Worm (Caenorhabditis elegans) whole organism, young adult: ENCODE measurements around the gene rcan-1.

Experiments used
- B0035.1 ChIP-seq: sonication (generic microtip); optimal IDR thresholded peaks from 2 replicates; lab custom pipeline; 2016; ENCODE audit warnings: missing genetic modification characterization, mild to moderate bottlenecking, missing compliant biosample characterization, missing genotype, missing genetic modification reagents
- C06A6.2 ChIP-seq: fragments of 200-800 bp; sonication (Bioruptor generic); conservative IDR thresholded peaks from 2 replicates; pipeline ENCODE4 v1.3.6; 2022; ENCODE audit warnings: missing genetic modification characterization, missing compliant biosample characterization
- F23B12.7 ChIP-seq: sonication (generic microtip); optimal IDR thresholded peaks from 2 replicates; lab custom pipeline; 2017; ENCODE audit warnings: missing genetic modification characterization, mild to moderate bottlenecking, missing compliant biosample characterization, antibody characterized with exemption, moderate library complexity; ENCODE audit not compliant: insufficient read depth
- F37B4.10 ChIP-seq: fragments of 200-800 bp; sonication (Bioruptor generic); IDR thresholded peaks from 2 replicates; pipeline ENCODE4 v1.3.6; 2022; ENCODE audit warnings: missing genetic modification characterization, missing compliant biosample characterization
- F39B2.1 ChIP-seq: fragments of 200-800 bp; sonication (Bioruptor generic); IDR thresholded peaks from 2 replicates; pipeline ENCODE4 v1.3.6; 2022; ENCODE audit warnings: missing genetic modification reagents, missing genetic modification characterization, missing compliant biosample characterization
- F52B5.7 ChIP-seq: sonication (generic microtip); optimal IDR thresholded peaks from 2 replicates; lab custom pipeline; 2016; ENCODE audit warnings: mild to moderate bottlenecking, missing genetic modification characterization, missing compliant biosample characterization
- T07F8.4 ChIP-seq: sonication (generic microtip); optimal IDR thresholded peaks from 2 replicates; lab custom pipeline; 2016; ENCODE audit warnings: mild to moderate bottlenecking, missing genetic modification characterization, moderate library complexity, missing compliant biosample characterization
- ZK185.1 ChIP-seq: sonication (generic microtip); optimal IDR thresholded peaks from 2 replicates; lab custom pipeline; 2016; ENCODE audit warnings: mild to moderate bottlenecking, missing genetic modification characterization, missing compliant biosample characterization; ENCODE audit not compliant: poor library complexity, severe bottlenecking
- akir-1 ChIP-seq: fragments of 200-800 bp; sonication (Bioruptor generic); optimal IDR thresholded peaks from 2 replicates; lab custom pipeline; 2018; ENCODE audit warnings: mild to moderate bottlenecking, missing genetic modification characterization, moderate library complexity, missing compliant biosample characterization
- ama-1 ChIP-seq, 3 experiments: fragments of 150-350 bp in 1 of 3; sonication (generic microtip) in 2 of 3; optimal IDR thresholded peaks; 2 replicates each; lab custom pipeline; 2014 to 2018; ENCODE audit warnings: missing biosample characterization in 2 of 3, missing genetic modification characterization in 2 of 3, missing genetic modification reagents in 2 of 3
- aptf-2 ChIP-seq: fragments of 200-800 bp; sonication (Bioruptor generic); conservative IDR thresholded peaks from 2 replicates; pipeline ENCODE4 v1.3.6; 2022; ENCODE audit warnings: missing genetic modification reagents, missing genetic modification characterization, missing compliant biosample characterization
- attf-3 ChIP-seq: fragments of 200-800 bp; sonication (Bioruptor generic); conservative IDR thresholded peaks from 2 replicates; pipeline ENCODE4 v1.3.6; 2022; ENCODE audit warnings: missing genetic modification reagents, missing genetic modification characterization, missing compliant biosample characterization
- cebp-2 ChIP-seq: fragments of 200-800 bp; sonication (Bioruptor generic); IDR thresholded peaks from 2 replicates; pipeline ENCODE4 v1.3.6; 2022; ENCODE audit warnings: missing genetic modification characterization, missing compliant biosample characterization
- ceh-40 ChIP-seq: fragments of 200-800 bp; sonication (Bioruptor generic); IDR thresholded peaks from 2 replicates; pipeline ENCODE4 v1.3.6; 2022; ENCODE audit warnings: missing genetic modification characterization, missing compliant biosample characterization
- ceh-58 ChIP-seq: fragments of 200-800 bp; sonication (Bioruptor generic); IDR thresholded peaks from 2 replicates; pipeline ENCODE4 v1.3.6; 2022; ENCODE audit warnings: missing genetic modification characterization, missing compliant biosample characterization
- ceh-79 ChIP-seq: sonication (generic microtip); optimal IDR thresholded peaks from 2 replicates; lab custom pipeline; 2017; ENCODE audit warnings: mild to moderate bottlenecking, missing genetic modification characterization, missing compliant biosample characterization
- efl-1 ChIP-seq: fragments of 150-350 bp; optimal IDR thresholded peaks from 2 replicates; lab custom pipeline; 2014; ENCODE audit warnings: missing biosample characterization, missing genetic modification reagents, missing genetic modification characterization
- egrh-3 ChIP-seq: fragments of 200-800 bp; sonication (Bioruptor generic); IDR thresholded peaks from 2 replicates; pipeline ENCODE4 v1.3.6; 2022; ENCODE audit warnings: missing genetic modification reagents, missing genetic modification characterization, missing compliant biosample characterization
- ekl-4 ChIP-seq: fragments of 200-800 bp; sonication (Bioruptor generic); IDR thresholded peaks from 2 replicates; pipeline ENCODE4 v1.3.6; 2022; ENCODE audit warnings: missing genetic modification reagents, missing genetic modification characterization, missing compliant biosample characterization
- ets-4 ChIP-seq: fragments of 200-800 bp; sonication (Bioruptor generic); optimal IDR thresholded peaks from 2 replicates; lab custom pipeline; 2018; ENCODE audit warnings: mild to moderate bottlenecking, missing genetic modification characterization, missing compliant biosample characterization
- him-1 ChIP-seq: sonication (generic microtip); optimal IDR thresholded peaks from 2 replicates; lab custom pipeline; 2016; ENCODE audit warnings: missing genotype, missing genetic modification reagents, missing genetic modification characterization, missing compliant biosample characterization
- hmg-1.2 ChIP-seq: fragments of 200-800 bp; sonication (Bioruptor generic); IDR thresholded peaks from 2 replicates; pipeline ENCODE4 v1.3.6; 2022; ENCODE audit warnings: missing genetic modification reagents, missing genetic modification characterization, missing compliant biosample characterization
- hmg-20 ChIP-seq: fragments of 200-800 bp; sonication (Bioruptor generic); IDR thresholded peaks from 2 replicates; pipeline ENCODE4 v1.3.6; 2022; ENCODE audit warnings: missing genetic modification reagents, missing genetic modification characterization, missing compliant biosample characterization
- hsf-1 ChIP-seq: fragments of 200-800 bp; sonication (Bioruptor generic); IDR thresholded peaks from 2 replicates; pipeline ENCODE4 v1.3.6; 2022; ENCODE audit warnings: missing genetic modification reagents, missing genetic modification characterization, missing compliant biosample characterization
- lag-1 ChIP-seq: fragments of 200-800 bp; sonication (Bioruptor generic); IDR thresholded peaks from 2 replicates; pipeline ENCODE4 v1.3.6; 2022; ENCODE audit warnings: missing genetic modification reagents, missing genetic modification characterization, missing compliant biosample characterization
- let-607 ChIP-seq, 2 experiments: fragments of 200-800 bp in 1 of 2; sonication (Bioruptor generic) in 1 of 2; sonication (generic microtip) in 1 of 2; optimal IDR thresholded peaks; 2 replicates each; lab custom pipeline; 2016 to 2018; ENCODE audit warnings: mild to moderate bottlenecking in 2 of 2, missing compliant biosample characterization in 2 of 2, missing genetic modification characterization in 2 of 2, moderate library complexity in 2 of 2, missing genotype in 1 of 2
- lin-40 ChIP-seq: sonication (generic microtip); optimal IDR thresholded peaks from 2 replicates; lab custom pipeline; 2016; ENCODE audit warnings: missing genetic modification characterization, mild to moderate bottlenecking, missing compliant biosample characterization, missing genotype, missing genetic modification reagents
- lir-1 ChIP-seq: fragments of 200-800 bp; sonication (Bioruptor generic); conservative IDR thresholded peaks from 2 replicates; pipeline ENCODE4 v1.3.6; 2022; ENCODE audit warnings: missing genetic modification reagents, missing genetic modification characterization, missing compliant biosample characterization
- madf-10 ChIP-seq: sonication (generic microtip); optimal IDR thresholded peaks from 2 replicates; lab custom pipeline; 2016; ENCODE audit warnings: mild to moderate bottlenecking, missing genetic modification characterization, missing compliant biosample characterization
- madf-3 ChIP-seq: fragments of 200-800 bp; sonication (Bioruptor generic); IDR thresholded peaks from 2 replicates; pipeline ENCODE4 v1.3.6; 2022; ENCODE audit warnings: missing genetic modification reagents, missing genetic modification characterization, missing compliant biosample characterization
- mel-28 ChIP-seq: sonication (generic microtip); optimal IDR thresholded peaks from 2 replicates; lab custom pipeline; 2016; ENCODE audit warnings: borderline replicate concordance, mild to moderate bottlenecking, missing genetic modification characterization, missing compliant biosample characterization
- mes-4 ChIP-seq: sonication (generic microtip); optimal IDR thresholded peaks from 2 replicates; lab custom pipeline; 2016; ENCODE audit warnings: missing genotype, missing genetic modification characterization, missing compliant biosample characterization
- nhr-179 ChIP-seq: sonication (generic microtip); optimal IDR thresholded peaks from 2 replicates; lab custom pipeline; 2016; ENCODE audit warnings: mild to moderate bottlenecking, missing genetic modification characterization, missing compliant biosample characterization
- nhr-27 ChIP-seq: fragments of 200-800 bp; sonication (Bioruptor generic); optimal IDR thresholded peaks from 2 replicates; lab custom pipeline; 2018; ENCODE audit warnings: mild to moderate bottlenecking, missing genetic modification characterization, moderate library complexity, missing compliant biosample characterization
- nhr-80 ChIP-seq: sonication (generic microtip); optimal IDR thresholded peaks from 2 replicates; lab custom pipeline; 2016; ENCODE audit warnings: missing genetic modification characterization, missing compliant biosample characterization
- pha-4 ChIP-seq: fragments of 150-350 bp; sonication (generic microtip); optimal IDR thresholded peaks from 2 replicates; lab custom pipeline; 2014; ENCODE audit warnings: missing biosample characterization, missing genetic modification reagents, missing genetic modification characterization
- repo-1 ChIP-seq: sonication (generic microtip); optimal IDR thresholded peaks from 2 replicates; lab custom pipeline; 2017; ENCODE audit warnings: mild to moderate bottlenecking, missing genetic modification characterization, missing compliant biosample characterization
- sdz-38 ChIP-seq: sonication (generic microtip); optimal IDR thresholded peaks from 2 replicates; lab custom pipeline; 2016; ENCODE audit warnings: missing genotype, missing genetic modification characterization, missing compliant biosample characterization
- sea-2 ChIP-seq: fragments of 200-800 bp; sonication (Bioruptor generic); IDR thresholded peaks from 2 replicates; pipeline ENCODE4 v1.3.6; 2022; ENCODE audit warnings: missing genetic modification characterization, missing compliant biosample characterization
- somi-1 ChIP-seq: fragments of 200-800 bp; sonication (Bioruptor generic); optimal IDR thresholded peaks from 2 replicates; lab custom pipeline; 2018; ENCODE audit warnings: mild to moderate bottlenecking, missing genetic modification characterization, missing compliant biosample characterization
- tbx-9 ChIP-seq: sonication (generic microtip); optimal IDR thresholded peaks from 2 replicates; lab custom pipeline; 2016; ENCODE audit warnings: borderline replicate concordance, missing genetic modification characterization, inconsistent platforms, missing compliant biosample characterization
- unc-130 ChIP-seq: sonication (generic microtip); optimal IDR thresholded peaks from 2 replicates; lab custom pipeline; 2016; ENCODE audit warnings: missing genetic modification reagents, missing genetic modification characterization, missing compliant biosample characterization
- ztf-28 ChIP-seq: fragments of 200-800 bp; sonication (Bioruptor generic); IDR thresholded peaks from 2 replicates; pipeline ENCODE4 v1.3.6; 2022; ENCODE audit warnings: missing genetic modification reagents, missing genetic modification characterization, missing compliant biosample characterization
- ztf-6 ChIP-seq: fragments of 200-800 bp; sonication (Bioruptor generic); IDR thresholded peaks from 2 replicates; pipeline ENCODE4 v1.3.6; 2022; ENCODE audit warnings: missing genetic modification reagents, missing genetic modification characterization, missing compliant biosample characterization

The rcan-1 gene

ce11 chrIII:5709224-5709623, 25.3 kb upstream of the rcan-1 start, which contains the start of gene hpo-28:
TSS of gene hpo-28 (minus strand) at chrIII:5709324.
- TF ChIP-seq hmg-20: no peak
- TF ChIP-seq mes-4 (tag; lab: Kevin White, UChicago): no peak
- TF ChIP-seq aptf-2: no peak
- no peak for TF ChIP-seq ZK185.1 (tag; lab: Kevin White, UChicago)
- TF ChIP-seq unc-130: no peak
- no peak for TF ChIP-seq ets-4 (GFP tag; lab: Kevin White, UChicago)
- no peak for TF ChIP-seq hmg-1.2
- TF ChIP-seq efl-1: no peak
- no peak for TF ChIP-seq B0035.1 (tag; lab: Kevin White, UChicago)
- no peak for TF ChIP-seq sea-2

- TF ChIP-seq C06A6.2 (GFP tag; lab: Robert Waterston, UW) (no peak), madf-10 (tag; lab: Kevin White, UChicago) (no peak), akir-1 (no peak), F37B4.10 (GFP tag; lab: Robert Waterston, UW) (no peak), ekl-4 (GFP tag; lab: Robert Waterston, UW) (no peak), ets-4 (GFP tag; lab: Kevin White, UChicago) (no peak), hsf-1 (GFP tag; lab: Robert Waterston, UW) (no peak), ama-1 (optimal IDR thresholded peaks at IDR 0.05; lab: Kevin White, UChicago) (no peak), ama-1 (GFP tag; optimal IDR thresholded peaks at IDR 0.05; lab: Kevin White, UChicago) (no peak), nhr-27 (tag; lab: Kevin White, UChicago) (no peak)
These were observed 24.1 kb upstream of the rcan-1 start for ce11 chrIII:5708024-5708423.

- no peak for TF ChIP-seq ztf-28 (GFP tag; lab: Robert Waterston, UW)
- no peak for TF ChIP-seq sea-2
- no peak for TF ChIP-seq nhr-179 (tag; lab: Kevin White, UChicago)
- no peak for TF ChIP-seq ztf-6 (GFP tag; lab: Robert Waterston, UW)
- TF ChIP-seq mel-28 (tag; lab: Kevin White, UChicago): no peak
- TF ChIP-seq F23B12.7 (tag; lab: Kevin White, UChicago): no peak
- no peak for TF ChIP-seq hmg-20
- TF ChIP-seq madf-3 (GFP tag; lab: Robert Waterston, UW): no peak
- no peak for TF ChIP-seq pha-4 (tag; lab: Kevin White, UChicago)
- TF ChIP-seq B0035.1 (tag; lab: Kevin White, UChicago): no peak
- no peak for TF ChIP-seq sdz-38
- no peak for TF ChIP-seq egrh-3 (GFP tag; lab: Robert Waterston, UW)
- TF ChIP-seq F39B2.1 (GFP tag; lab: Robert Waterston, UW): no peak
- TF ChIP-seq him-1 (tag; lab: Kevin White, UChicago): no peak
- TF ChIP-seq somi-1 (GFP tag; lab: Kevin White, UChicago): no peak
- no peak for TF ChIP-seq repo-1 (tag; lab: Kevin White, UChicago)
- TF ChIP-seq F52B5.7 (tag; lab: Kevin White, UChicago): no peak
- no peak for TF ChIP-seq lin-40 (tag; lab: Kevin White, UChicago)
- no peak for TF ChIP-seq let-607 (tag; optimal IDR thresholded peaks at IDR 0.05; lab: Kevin White, UChicago)
These were observed 23.6 kb upstream of the rcan-1 start for ce11 chrIII:5707546-5707945.

- TF ChIP-seq ceh-79 (no peak), T07F8.4 (tag; lab: Kevin White, UChicago) (no peak), cebp-2 (GFP tag; lab: Robert Waterston, UW) (no peak), ceh-58 (GFP tag; lab: Robert Waterston, UW) (no peak), F23B12.7 (tag; lab: Kevin White, UChicago) (peak; percentile 92), nhr-80 (tag; lab: Kevin White, UChicago) (peak; percentile 5), tbx-9 (tag; lab: Kevin White, UChicago) (no peak), B0035.1 (tag; lab: Kevin White, UChicago) (no peak), attf-3 (GFP tag; lab: Robert Waterston, UW) (peak; percentile 57), lag-1 (no peak), ceh-40 (no peak), lir-1 (0 out of 2 replicates have a peak, but pooled peaks have one; percentile 16)
These were observed 22.3 kb upstream of the rcan-1 start, which contains the start of gene rpl-23 for ce11 chrIII:5706077-5706627. TSS of gene rpl-23 (minus strand) at chrIII:5706127.
